Fruit fly (Drosophila melanogaster) whole organism, embryonic: ENCODE measurements around the gene Cerk.

Experiments
- B-H1 ChIP-seq: fragments of 200-800 bp; sonication (Bioruptor generic); IDR thresholded peaks from 3 replicates; pipeline ENCODE4 v1.3.6; 2022; ENCODE audit warnings: missing biosample characterization, missing genetic modification characterization
- CG10147 ChIP-seq: fragments of 200-800 bp; sonication (Bioruptor generic); optimal IDR thresholded peaks from 2 replicates; lab custom pipeline; 2019; ENCODE audit warnings: missing biosample characterization, mild to moderate bottlenecking, missing genetic modification characterization, moderate library complexity
- CG11398 ChIP-seq: fragments of 200-800 bp; sonication (Bioruptor generic); optimal IDR thresholded peaks from 2 replicates; lab custom pipeline; 2016; ENCODE audit warnings: missing biosample characterization, missing genetic modification characterization
- CG11695 ChIP-seq: fragments of 200-800 bp; sonication (Bioruptor generic); IDR thresholded peaks from 3 replicates; pipeline ENCODE4 v1.3.6; 2022; ENCODE audit warnings: missing biosample characterization, missing genetic modification characterization
- CG12219 ChIP-seq: fragments of 200-800 bp; sonication (Bioruptor generic); optimal IDR thresholded peaks from 3 replicates; lab custom pipeline; 2018; ENCODE audit warnings: missing biosample characterization, mild to moderate bottlenecking, missing genetic modification characterization
- CG12236 ChIP-seq: fragments of 200-800 bp; sonication (Bioruptor generic); optimal IDR thresholded peaks from 2 replicates; lab custom pipeline; 2016; ENCODE audit warnings: missing biosample characterization, missing genetic modification characterization
- CG15073 ChIP-seq: fragments of 200-800 bp; sonication (Bioruptor generic); optimal IDR thresholded peaks from 2 replicates; lab custom pipeline; 2016; ENCODE audit warnings: missing biosample characterization, missing genetic modification characterization
- CG1647 ChIP-seq: fragments of 200-800 bp; sonication (Bioruptor generic); optimal IDR thresholded peaks from 3 replicates; lab custom pipeline; 2016; ENCODE audit warnings: missing biosample characterization, missing genetic modification characterization
- CG17328 ChIP-seq: fragments of 200-800 bp; sonication (Bioruptor generic); IDR thresholded peaks from 2 replicates; pipeline ENCODE4 v1.3.6; 2022; ENCODE audit warnings: missing biosample characterization, missing genetic modification characterization
- CG17612 ChIP-seq: fragments of 200-800 bp; sonication (Bioruptor generic); IDR thresholded peaks from 2 replicates; pipeline ENCODE4 v1.3.6; 2022; ENCODE audit warnings: missing biosample characterization, missing genetic modification characterization
- CG4404 ChIP-seq: fragments of 200-800 bp; sonication (Bioruptor generic); IDR thresholded peaks from 2 replicates; pipeline ENCODE4 v1.3.6; 2022; ENCODE audit warnings: missing biosample characterization, missing genetic modification characterization
- CG9817 ChIP-seq: fragments of 200-800 bp; sonication (Bioruptor generic); optimal IDR thresholded peaks from 2 replicates; lab custom pipeline; 2018; ENCODE audit warnings: missing biosample characterization, mild to moderate bottlenecking, missing genetic modification characterization, moderate library complexity
- CTCF ChIP-seq: fragments of 200-800 bp; sonication (Bioruptor generic); optimal IDR thresholded peaks from 2 replicates; lab custom pipeline; 2017; ENCODE audit warnings: missing biosample characterization, mild to moderate bottlenecking, missing genetic modification characterization, moderate library complexity
- D19B ChIP-seq: fragments of 200-800 bp; sonication (Bioruptor generic); optimal IDR thresholded peaks from 2 replicates; lab custom pipeline; 2017; ENCODE audit warnings: missing biosample characterization, mild to moderate bottlenecking, missing genetic modification characterization
- E2f1 ChIP-seq: fragments of 200-800 bp; sonication (Bioruptor generic); IDR thresholded peaks from 2 replicates; pipeline ENCODE4 v1.3.6; 2022; ENCODE audit warnings: missing biosample characterization, missing genetic modification characterization
- Hmr ChIP-seq: fragments of 200-800 bp; sonication (Bioruptor generic); optimal IDR thresholded peaks from 3 replicates; lab custom pipeline; 2017; ENCODE audit warnings: mild to moderate bottlenecking, missing biosample characterization, missing genetic modification reagents, missing genetic modification characterization
- Hsf ChIP-seq: fragments of 200-800 bp; sonication (Bioruptor generic); optimal IDR thresholded peaks from 3 replicates; lab custom pipeline; 2016; ENCODE audit warnings: missing biosample characterization, missing genetic modification characterization
- Kr ChIP-seq: fragments of 200-800 bp; sonication (Bioruptor generic); optimal IDR thresholded peaks from 2 replicates; lab custom pipeline; 2017; ENCODE audit warnings: missing biosample characterization, mild to moderate bottlenecking, missing genetic modification characterization
- Lim3 ChIP-seq: fragments of 200-800 bp; sonication (Bioruptor generic); IDR thresholded peaks from 2 replicates; pipeline ENCODE4 v1.3.6; 2022; ENCODE audit warnings: missing biosample characterization, missing genetic modification characterization
- Lpt ChIP-seq: fragments of >200 bp; optimal IDR thresholded peaks from 2 replicates; lab custom pipeline; 2018; ENCODE audit warnings: missing biosample characterization, missing genetic modification characterization
- MESR4 ChIP-seq: fragments of 200-800 bp; sonication (Bioruptor generic); optimal IDR thresholded peaks from 2 replicates; lab custom pipeline; 2018; ENCODE audit warnings: missing biosample characterization, mild to moderate bottlenecking, missing genetic modification characterization, moderate library complexity
- Mad ChIP-seq: fragments of 200-800 bp; sonication (Bioruptor generic); optimal IDR thresholded peaks from 2 replicates; lab custom pipeline; 2016; ENCODE audit warnings: missing biosample characterization, missing genetic modification characterization
- Max ChIP-seq: fragments of 200-800 bp; sonication (Bioruptor generic); optimal IDR thresholded peaks from 2 replicates; lab custom pipeline; 2016; ENCODE audit warnings: missing biosample characterization, mild to moderate bottlenecking, missing genetic modification characterization
- NFAT ChIP-seq: fragments of 200-800 bp; sonication (Bioruptor generic); IDR thresholded peaks from 2 replicates; pipeline ENCODE4 v1.3.6; 2022; ENCODE audit warnings: missing biosample characterization, missing genetic modification characterization
- PHDP ChIP-seq: fragments of 200-800 bp; sonication (Bioruptor generic); optimal IDR thresholded peaks from 3 replicates; lab custom pipeline; 2018; ENCODE audit warnings: missing biosample characterization, mild to moderate bottlenecking, missing genetic modification characterization, moderate library complexity
- Tbp ChIP-seq: fragments of >200 bp; optimal IDR thresholded peaks from 2 replicates; lab custom pipeline; 2018; ENCODE audit warnings: missing biosample characterization, missing genetic modification characterization
- Usf ChIP-seq: fragments of 200-800 bp; sonication (Bioruptor generic); optimal IDR thresholded peaks from 2 replicates; lab custom pipeline; 2017; ENCODE audit warnings: missing genotype, missing biosample characterization, missing genetic modification characterization
- YL-1 ChIP-seq: fragments of 200-800 bp; sonication (Bioruptor generic); optimal IDR thresholded peaks from 3 replicates; lab custom pipeline; 2017; ENCODE audit warnings: missing biosample characterization, mild to moderate bottlenecking, missing genetic modification characterization
- ato ChIP-seq: fragments of 200-800 bp; sonication (Bioruptor generic); IDR thresholded peaks from 2 replicates; pipeline ENCODE4 v1.3.6; 2022; ENCODE audit warnings: missing biosample characterization, missing genetic modification characterization; ENCODE audit not compliant: partially characterized antibody
- cato ChIP-seq: fragments of 200-800 bp; sonication (Bioruptor generic); optimal IDR thresholded peaks from 2 replicates; lab custom pipeline; 2016; ENCODE audit warnings: missing biosample characterization, missing genetic modification characterization, borderline replicate concordance
- danr ChIP-seq: fragments of 200-800 bp; sonication (Bioruptor generic); IDR thresholded peaks from 2 replicates; pipeline ENCODE4 v1.3.6; 2022; ENCODE audit warnings: missing biosample characterization, missing genetic modification characterization
- dimm ChIP-seq: fragments of 200-800 bp; sonication (Bioruptor generic); IDR thresholded peaks from 2 replicates; pipeline ENCODE4 v1.3.6; 2022; ENCODE audit warnings: missing biosample characterization, missing genetic modification characterization
- dm ChIP-seq: fragments of 200-800 bp; sonication (Bioruptor generic); optimal IDR thresholded peaks from 3 replicates; lab custom pipeline; 2016; ENCODE audit warnings: missing biosample characterization, missing genetic modification characterization
- gem ChIP-seq: fragments of 200-800 bp; sonication (Bioruptor generic); optimal IDR thresholded peaks from 2 replicates; lab custom pipeline; 2019; ENCODE audit warnings: missing biosample characterization, mild to moderate bottlenecking, missing genetic modification characterization, moderate library complexity
- gfzf ChIP-seq: fragments of 200-800 bp; sonication (Bioruptor generic); optimal IDR thresholded peaks from 2 replicates; lab custom pipeline; 2016; ENCODE audit warnings: missing biosample characterization, mild to moderate bottlenecking, missing genetic modification characterization, moderate library complexity
- gro ChIP-seq: fragments of 200-800 bp; sonication (Bioruptor generic); optimal IDR thresholded peaks from 2 replicates; lab custom pipeline; 2016; ENCODE audit warnings: missing biosample characterization, missing genetic modification characterization
- ham ChIP-seq: fragments of 200-800 bp; sonication (Bioruptor generic); IDR thresholded peaks from 2 replicates; pipeline ENCODE4 v1.3.6; 2022; ENCODE audit warnings: missing biosample characterization, missing genetic modification characterization
- ind ChIP-seq: fragments of 200-800 bp; sonication (Bioruptor generic); optimal IDR thresholded peaks from 3 replicates; lab custom pipeline; 2016; ENCODE audit warnings: missing biosample characterization, missing genetic modification characterization
- jigr1 ChIP-seq: fragments of 200-800 bp; sonication (Bioruptor generic); IDR thresholded peaks from 3 replicates; pipeline ENCODE4 v1.3.6; 2022; ENCODE audit warnings: missing biosample characterization, missing genetic modification characterization
- jumu ChIP-seq: fragments of 200-800 bp; sonication (Bioruptor generic); optimal IDR thresholded peaks from 3 replicates; lab custom pipeline; 2016; ENCODE audit warnings: missing biosample characterization, missing genetic modification characterization
- rib ChIP-seq: fragments of 200-800 bp; sonication (Bioruptor generic); IDR thresholded peaks from 2 replicates; pipeline ENCODE4 v1.3.6; 2022; ENCODE audit warnings: missing biosample characterization, missing genetic modification characterization
- schlank ChIP-seq: fragments of 200-800 bp; sonication (Bioruptor generic); optimal IDR thresholded peaks from 2 replicates; lab custom pipeline; 2018; ENCODE audit warnings: missing biosample characterization, mild to moderate bottlenecking, missing genetic modification characterization
- sd ChIP-seq: fragments of 200-800 bp; sonication (Bioruptor generic); optimal IDR thresholded peaks from 3 replicates; lab custom pipeline; 2018; ENCODE audit warnings: missing biosample characterization, mild to moderate bottlenecking, missing genetic modification characterization, moderate library complexity
- sim ChIP-seq: fragments of 200-800 bp; sonication (Bioruptor generic); IDR thresholded peaks from 2 replicates; pipeline ENCODE4 v1.3.6; 2022; ENCODE audit warnings: missing biosample characterization, missing genetic modification characterization
- sima ChIP-seq: fragments of 200-800 bp; sonication (Bioruptor generic); optimal IDR thresholded peaks from 2 replicates; lab custom pipeline; 2016; ENCODE audit warnings: missing biosample characterization, missing genetic modification characterization
- sisA ChIP-seq: fragments of 200-800 bp; sonication (Bioruptor generic); IDR thresholded peaks from 2 replicates; pipeline ENCODE4 v1.3.6; 2022; ENCODE audit warnings: missing biosample characterization, missing genetic modification characterization
- sqz ChIP-seq: fragments of 200-800 bp; sonication (Bioruptor generic); optimal IDR thresholded peaks from 3 replicates; lab custom pipeline; 2018; ENCODE audit warnings: missing biosample characterization, mild to moderate bottlenecking, missing genetic modification characterization
- ssp ChIP-seq: fragments of 200-800 bp; sonication (Bioruptor generic); IDR thresholded peaks from 2 replicates; pipeline ENCODE4 v1.3.6; 2022; ENCODE audit warnings: missing biosample characterization, missing genetic modification characterization
- tap ChIP-seq: fragments of 200-800 bp; optimal IDR thresholded peaks from 3 replicates; lab custom pipeline; 2019; ENCODE audit warnings: missing biosample characterization, mild to moderate bottlenecking, missing genetic modification characterization, moderate library complexity
- tgo ChIP-seq: fragments of 200-800 bp; sonication (Bioruptor generic); IDR thresholded peaks from 3 replicates; pipeline ENCODE4 v1.3.6; 2022; ENCODE audit warnings: missing biosample characterization, missing genetic modification characterization
- tup ChIP-seq: fragments of 200-800 bp; sonication (Bioruptor generic); optimal IDR thresholded peaks from 2 replicates; lab custom pipeline; 2016; ENCODE audit warnings: missing biosample characterization, mild to moderate bottlenecking, missing genetic modification characterization, moderate library complexity
- unc-4 ChIP-seq: fragments of 200-800 bp; sonication (Bioruptor generic); IDR thresholded peaks from 2 replicates; pipeline ENCODE4 v1.3.6; 2022; ENCODE audit warnings: missing biosample characterization, missing genetic modification characterization; ENCODE audit not compliant: partially characterized antibody
- z ChIP-seq: fragments of 200-800 bp; sonication (Bioruptor generic); IDR thresholded peaks from 3 replicates; pipeline ENCODE4 v1.3.6; 2022; ENCODE audit warnings: missing biosample characterization, missing genetic modification characterization

The Cerk gene

DNA sequence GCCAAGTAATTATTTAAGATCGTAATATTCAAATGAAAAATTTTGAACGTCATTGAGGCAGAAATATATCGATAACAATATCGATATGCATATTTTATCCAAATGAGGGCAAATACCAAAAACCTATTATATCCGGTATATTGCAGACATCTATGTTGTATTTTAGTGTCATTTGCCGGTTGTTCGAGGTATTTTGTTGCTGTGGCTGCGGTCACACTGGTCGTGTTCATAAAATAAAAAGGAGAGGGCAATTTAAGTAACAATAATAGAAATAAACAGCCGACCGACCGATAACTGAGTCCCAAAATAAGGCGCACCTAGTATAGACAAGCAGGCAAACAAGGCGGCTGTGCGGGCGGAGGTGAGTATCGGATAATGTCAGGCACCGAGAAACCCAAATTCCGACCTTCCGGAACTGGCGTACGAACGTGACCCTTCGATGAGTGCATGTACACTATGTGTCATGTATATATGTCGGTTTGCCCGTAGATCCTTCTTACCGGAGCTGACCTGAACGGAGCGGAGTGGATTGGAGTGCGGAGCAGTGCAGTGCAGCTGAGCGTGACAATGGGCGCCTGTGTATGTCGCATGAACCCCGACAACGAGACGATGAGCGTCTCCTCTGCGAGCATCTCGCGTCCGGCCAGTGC lies 25.8 kb upstream of the Cerk start, which contains the start of gene CG1172 (continued):
- no peak for TF ChIP-seq Max
- TF ChIP-seq CTCF (GFP tag; lab: Kevin White, UChicago): peak; percentile 7
- no peak for TF ChIP-seq ham
- TF ChIP-seq sd (tag; lab: Kevin White, UChicago): peak; percentile 68
- TF ChIP-seq ind (GFP tag; lab: Kevin White, UChicago): no peak
- TF ChIP-seq Usf (GFP tag; lab: Kevin White, UChicago): no peak
- peak; percentile 85 for TF ChIP-seq MESR4 (GFP tag; lab: Kevin White, UChicago)
- TF ChIP-seq sqz (GFP tag; lab: Kevin White, UChicago): no peak
- no peak for TF ChIP-seq CG15073 (GFP tag; lab: Kevin White, UChicago)
- TF ChIP-seq jumu (GFP tag; lab: Kevin White, UChicago): no peak
- TF ChIP-seq tap (tag; lab: Kevin White, UChicago): no peak
- no peak for TF ChIP-seq rib (GFP tag; lab: Robert Waterston, UW)
- no peak for TF ChIP-seq Kr (GFP tag; lab: Kevin White, UChicago)
- TF ChIP-seq gem (tag; lab: Kevin White, UChicago): no peak
- TF ChIP-seq CG9817 (tag; lab: Kevin White, UChicago): no peak
- peak; percentile 61 for TF ChIP-seq PHDP
- TF ChIP-seq CG12236: no peak
- no peak for TF ChIP-seq Lim3 (GFP tag; lab: Robert Waterston, UW)
- no peak for TF ChIP-seq Tbp (GFP tag; lab: Kevin White, UChicago)
- no peak for TF ChIP-seq tgo (GFP tag; lab: Robert Waterston, UW)
- TF ChIP-seq CG4404: no peak
- TF ChIP-seq YL-1 (GFP tag; lab: Kevin White, UChicago): peak; percentile 77
- no peak for TF ChIP-seq CG10147 (GFP tag; lab: Kevin White, UChicago)
- TF ChIP-seq Hsf (GFP tag; lab: Kevin White, UChicago): no peak
- no peak for TF ChIP-seq CG1647 (GFP tag; lab: Kevin White, UChicago)
- peak; percentile 72 for TF ChIP-seq Hmr (GFP tag; lab: Kevin White, UChicago)
- TF ChIP-seq gro (GFP tag; lab: Kevin White, UChicago): no peak
- TF ChIP-seq cato (GFP tag; lab: Kevin White, UChicago): no peak
- TF ChIP-seq D19B (GFP tag; lab: Kevin White, UChicago): no peak
- no peak for TF ChIP-seq E2f1
- TF ChIP-seq CG11695 (GFP tag; lab: Robert Waterston, UW): peak; percentile 91
- TF ChIP-seq z (GFP tag; lab: Robert Waterston, UW): no peak
- TF ChIP-seq dimm (GFP tag; lab: Robert Waterston, UW): no peak
- no peak for TF ChIP-seq tup (GFP tag; lab: Kevin White, UChicago)
- TF ChIP-seq dm (GFP tag; lab: Kevin White, UChicago): peak; percentile 6
- no peak for TF ChIP-seq B-H1
- no peak for TF ChIP-seq schlank (tag; lab: Kevin White, UChicago)
- no peak for TF ChIP-seq sima (GFP tag; lab: Kevin White, UChicago)
- TF ChIP-seq danr (GFP tag; lab: Robert Waterston, UW): no peak
- no peak for TF ChIP-seq CG17612 (GFP tag; lab: Robert Waterston, UW)
- TF ChIP-seq gfzf: peak; percentile 95
- no peak for TF ChIP-seq ssp
- no peak for TF ChIP-seq sisA (GFP tag; lab: Robert Waterston, UW)
- TF ChIP-seq CG11398 (GFP tag; lab: Kevin White, UChicago): no peak
- TF ChIP-seq unc-4: peak; percentile 82
- no peak for TF ChIP-seq sim (GFP tag; lab: Robert Waterston, UW)
- TF ChIP-seq CG12219: no peak
- no peak for TF ChIP-seq Lpt (GFP tag; lab: Kevin White, UChicago)
- TF ChIP-seq Mad (GFP tag; lab: Kevin White, UChicago): no peak
- TF ChIP-seq jigr1 (GFP tag; lab: Robert Waterston, UW): no peak
- TF ChIP-seq CG17328: no peak
- no peak for TF ChIP-seq NFAT (GFP tag; lab: Robert Waterston, UW)
- TF ChIP-seq ato (GFP tag; lab: Robert Waterston, UW): no peak
